Worm (Caenorhabditis elegans) whole organism, L4/young adult: ENCODE measurements around the gene twk-42.

ENCODE experiments used
- W03F9.2 ChIP-seq: fragments of 150-350 bp; optimal IDR thresholded peaks from 2 replicates; lab custom pipeline; 2014; ENCODE audit warnings: missing biosample characterization, missing genetic modification characterization
- dao-5 ChIP-seq: sonication (generic microtip); optimal IDR thresholded peaks from 2 replicates; lab custom pipeline; 2016; ENCODE audit warnings: missing genotype, missing genetic modification characterization, moderate library complexity, missing compliant biosample characterization

ce11 chrV:17699659-17700058 lies 32.8 kb downstream of the twk-42 start, which contains the start of gene Y26G10.6:
- no peak for TF ChIP-seq dao-5 (tag; lab: Kevin White, UChicago)
- no peak for TF ChIP-seq W03F9.2 (tag; lab: Kevin White, UChicago)
